Fruit fly (Drosophila melanogaster) whole organism, embryonic: ENCODE measurements around the gene CG44476.
A peak's percentile ranks its signal among the peaks of the same experiment; 100 is the strongest.

Source experiments
- CG10267 ChIP-seq: fragments of 200-800 bp; sonication (Bioruptor generic); optimal IDR thresholded peaks from 2 replicates; lab custom pipeline; 2018; ENCODE audit warnings: missing biosample characterization, mild to moderate bottlenecking, missing genetic modification characterization, moderate library complexity
- CG10366 ChIP-seq: fragments of 200-800 bp; sonication (Bioruptor generic); IDR thresholded peaks from 2 replicates; pipeline ENCODE4 v1.3.6; 2022; ENCODE audit warnings: missing biosample characterization, missing genetic modification characterization
- CG10543 ChIP-seq: fragments of 200-800 bp; sonication (Bioruptor generic); optimal IDR thresholded peaks from 3 replicates; lab custom pipeline; 2017; ENCODE audit warnings: missing biosample characterization, mild to moderate bottlenecking, missing genetic modification characterization, moderate library complexity
- CG10565 ChIP-seq: fragments of 200-800 bp; sonication (Bioruptor generic); optimal IDR thresholded peaks from 3 replicates; lab custom pipeline; 2016; ENCODE audit warnings: missing biosample characterization, mild to moderate bottlenecking, missing genetic modification characterization
- CG11504 ChIP-seq: fragments of 200-800 bp; sonication (Bioruptor generic); optimal IDR thresholded peaks from 3 replicates; lab custom pipeline; 2019; ENCODE audit warnings: missing biosample characterization, mild to moderate bottlenecking, missing genetic modification characterization, moderate library complexity
- CG12155 ChIP-seq: fragments of 200-800 bp; sonication (Bioruptor generic); optimal IDR thresholded peaks from 3 replicates; lab custom pipeline; 2016; ENCODE audit warnings: missing biosample characterization, missing genetic modification characterization
- CG14441 ChIP-seq: fragments of 200-800 bp; sonication (Bioruptor generic); IDR thresholded peaks from 2 replicates; pipeline ENCODE4 v1.3.6; 2022; ENCODE audit warnings: missing biosample characterization, missing genetic modification characterization
- CG18619 ChIP-seq: fragments of 200-800 bp; sonication (Bioruptor generic); optimal IDR thresholded peaks from 3 replicates; lab custom pipeline; 2017; ENCODE audit warnings: missing biosample characterization, mild to moderate bottlenecking, missing genetic modification characterization
- CG31388 ChIP-seq: fragments of 200-800 bp; sonication (Bioruptor generic); optimal IDR thresholded peaks from 2 replicates; lab custom pipeline; 2016; ENCODE audit warnings: missing biosample characterization, missing genetic modification characterization
- CG34422 ChIP-seq: fragments of 200-800 bp; sonication (Bioruptor generic); IDR thresholded peaks from 3 replicates; pipeline ENCODE4 v1.3.6; 2022; ENCODE audit warnings: missing biosample characterization, missing genetic modification characterization
- CG4424 ChIP-seq: fragments of 200-800 bp; sonication (Bioruptor generic); optimal IDR thresholded peaks from 3 replicates; lab custom pipeline; 2016; ENCODE audit warnings: missing biosample characterization, missing genetic modification characterization
- CG4707 ChIP-seq: fragments of 200-800 bp; sonication (Bioruptor generic); optimal IDR thresholded peaks from 2 replicates; lab custom pipeline; 2018; ENCODE audit warnings: missing biosample characterization, mild to moderate bottlenecking, missing genetic modification characterization, moderate library complexity
- CG4820 ChIP-seq: fragments of 200-800 bp; sonication (Bioruptor generic); optimal IDR thresholded peaks from 3 replicates; lab custom pipeline; 2016; ENCODE audit warnings: missing biosample characterization, missing genetic modification characterization
- CG6813 ChIP-seq: fragments of 200-800 bp; sonication (Bioruptor generic); optimal IDR thresholded peaks from 2 replicates; lab custom pipeline; 2017; ENCODE audit warnings: missing biosample characterization, missing genetic modification characterization, mild to moderate bottlenecking, moderate library complexity, missing genetic modification reagents
- CG7963 ChIP-seq: fragments of 200-800 bp; sonication (Bioruptor generic); IDR thresholded peaks from 3 replicates; pipeline ENCODE4 v1.3.6; 2022; ENCODE audit warnings: missing biosample characterization, missing genetic modification characterization; ENCODE audit not compliant: partially characterized antibody
- CG7987 ChIP-seq: fragments of 200-800 bp; sonication (Bioruptor generic); optimal IDR thresholded peaks from 2 replicates; lab custom pipeline; 2018; ENCODE audit warnings: missing biosample characterization, mild to moderate bottlenecking, missing genetic modification characterization, moderate library complexity
- CG8281 ChIP-seq: fragments of 200-800 bp; sonication (Bioruptor generic); optimal IDR thresholded peaks from 2 replicates; lab custom pipeline; 2018; ENCODE audit warnings: missing biosample characterization, mild to moderate bottlenecking, missing genetic modification characterization, moderate library complexity
- CG8944 ChIP-seq: fragments of 200-800 bp; sonication (Bioruptor generic); optimal IDR thresholded peaks from 3 replicates; lab custom pipeline; 2016; ENCODE audit warnings: missing biosample characterization, missing genetic modification characterization
- CoRest ChIP-seq: fragments of 200-800 bp; sonication (Bioruptor generic); optimal IDR thresholded peaks from 3 replicates; lab custom pipeline; 2018; ENCODE audit warnings: missing biosample characterization, mild to moderate bottlenecking, missing genetic modification characterization, moderate library complexity
- Gsc ChIP-seq: fragments of 200-800 bp; sonication (Bioruptor generic); IDR thresholded peaks from 2 replicates; pipeline ENCODE4 v1.3.6; 2022; ENCODE audit warnings: missing biosample characterization, missing genetic modification characterization
- HmgD ChIP-seq: fragments of 200-800 bp; sonication (Bioruptor generic); optimal IDR thresholded peaks from 3 replicates; lab custom pipeline; 2016; ENCODE audit warnings: missing biosample characterization, missing genetic modification characterization
- Hr51 ChIP-seq, 2 experiments: fragments of 200-800 bp; sonication (Bioruptor generic); optimal IDR thresholded peaks; 2 replicates in 1 of 2; 3 replicates in 1 of 2; lab custom pipeline; 2016 to 2018; ENCODE audit warnings: missing biosample characterization in 2 of 2, missing genetic modification characterization in 2 of 2, mild to moderate bottlenecking in 1 of 2, moderate library complexity in 1 of 2
- Meics ChIP-seq: fragments of 200-800 bp; sonication (Bioruptor generic); optimal IDR thresholded peaks from 2 replicates; lab custom pipeline; 2017; ENCODE audit warnings: missing biosample characterization, mild to moderate bottlenecking, missing genetic modification characterization
- Oaz ChIP-seq: fragments of 200-800 bp; sonication (Bioruptor generic); IDR thresholded peaks from 2 replicates; pipeline ENCODE4 v1.3.6; 2022; ENCODE audit warnings: missing biosample characterization, missing genetic modification characterization
- Spps ChIP-seq: fragments of 200-800 bp; sonication (Bioruptor generic); optimal IDR thresholded peaks from 2 replicates; lab custom pipeline; 2018; ENCODE audit warnings: missing biosample characterization, mild to moderate bottlenecking, missing genetic modification characterization
- Sry-β ChIP-seq: fragments of 200-800 bp; sonication (Bioruptor generic); optimal IDR thresholded peaks from 2 replicates; lab custom pipeline; 2018; ENCODE audit warnings: missing biosample characterization, mild to moderate bottlenecking, missing genetic modification characterization, moderate library complexity
- TFAM ChIP-seq: fragments of 200-800 bp; sonication (Bioruptor generic); optimal IDR thresholded peaks from 2 replicates; lab custom pipeline; 2017; ENCODE audit warnings: missing biosample characterization, missing genetic modification characterization, inconsistent platforms
- chinmo ChIP-seq: fragments of 200-800 bp; sonication (Bioruptor generic); IDR thresholded peaks from 4 replicates; pipeline ENCODE4 v1.3.6; 2022; ENCODE audit warnings: missing biosample characterization, missing genetic modification characterization; ENCODE audit not compliant: partially characterized antibody
- crp ChIP-seq, 2 experiments: fragments of 200-800 bp; sonication (Bioruptor generic); optimal IDR thresholded peaks; 2 replicates in 1 of 2; 3 replicates in 1 of 2; lab custom pipeline; 2017; ENCODE audit warnings: missing biosample characterization in 2 of 2, missing genetic modification characterization in 2 of 2, mild to moderate bottlenecking in 1 of 2, moderate library complexity in 1 of 2
- disco-r ChIP-seq: fragments of 200-800 bp; sonication (Bioruptor generic); optimal IDR thresholded peaks from 2 replicates; lab custom pipeline; 2016; ENCODE audit warnings: missing biosample characterization, missing genetic modification characterization
- dmrt99B ChIP-seq: fragments of 200-800 bp; sonication (Bioruptor generic); optimal IDR thresholded peaks from 2 replicates; lab custom pipeline; 2018; ENCODE audit warnings: missing biosample characterization, mild to moderate bottlenecking, missing genetic modification characterization, moderate library complexity
- esg ChIP-seq: fragments of 200-800 bp; sonication (Bioruptor generic); conservative IDR thresholded peaks from 2 replicates; pipeline ENCODE4 v1.3.6; 2022; ENCODE audit warnings: missing biosample characterization, missing genetic modification characterization
- fd102C ChIP-seq: fragments of 200-800 bp; sonication (Bioruptor generic); optimal IDR thresholded peaks from 2 replicates; lab custom pipeline; 2018; ENCODE audit warnings: missing biosample characterization, mild to moderate bottlenecking, missing genetic modification characterization, moderate library complexity
- gem ChIP-seq: fragments of 200-800 bp; sonication (Bioruptor generic); optimal IDR thresholded peaks from 2 replicates; lab custom pipeline; 2019; ENCODE audit warnings: missing biosample characterization, mild to moderate bottlenecking, missing genetic modification characterization, moderate library complexity
- lab ChIP-seq: fragments of 200-800 bp; sonication (Bioruptor generic); optimal IDR thresholded peaks from 3 replicates; lab custom pipeline; 2017; ENCODE audit warnings: missing biosample characterization, missing genetic modification characterization, mild to moderate bottlenecking, moderate library complexity, missing genetic modification reagents
- lilli ChIP-seq: fragments of 200-800 bp; sonication (Bioruptor generic); optimal IDR thresholded peaks from 3 replicates; lab custom pipeline; 2016; ENCODE audit warnings: missing biosample characterization, missing genetic modification characterization
- lov ChIP-seq, 2 experiments: fragments of 200-800 bp in 1 of 2; fragments of >200 bp in 1 of 2; sonication (Bioruptor generic) in 1 of 2; IDR thresholded peaks in 1 of 2; optimal IDR thresholded peaks in 1 of 2; 2 replicates in 1 of 2; 3 replicates in 1 of 2; pipeline versions ENCODE4 v1.3.6 to Lab custom; 2017 to 2022; ENCODE audit warnings: missing biosample characterization in 1 of 2, missing genetic modification characterization in 1 of 2
- nau ChIP-seq: fragments of 200-800 bp; sonication (Bioruptor generic); optimal IDR thresholded peaks from 3 replicates; lab custom pipeline; 2017; ENCODE audit warnings: missing biosample characterization, mild to moderate bottlenecking, missing genetic modification characterization, missing genetic modification reagents
- nerfin-1 ChIP-seq: fragments of 200-800 bp; sonication (Bioruptor generic); optimal IDR thresholded peaks from 3 replicates; lab custom pipeline; 2019; ENCODE audit warnings: missing biosample characterization, mild to moderate bottlenecking, missing genetic modification characterization, moderate library complexity
- org-1 ChIP-seq: fragments of 200-800 bp; sonication (Bioruptor generic); optimal IDR thresholded peaks from 2 replicates; lab custom pipeline; 2017; ENCODE audit warnings: missing biosample characterization, missing genetic modification characterization
- peb ChIP-seq: fragments of 200-800 bp; sonication (Bioruptor generic); IDR thresholded peaks from 2 replicates; pipeline ENCODE4 v1.3.6; 2022; ENCODE audit warnings: missing biosample characterization, missing genetic modification characterization
- rib ChIP-seq: fragments of 200-800 bp; sonication (Bioruptor generic); IDR thresholded peaks from 2 replicates; pipeline ENCODE4 v1.3.6; 2022; ENCODE audit warnings: missing biosample characterization, missing genetic modification characterization
- slou ChIP-seq: fragments of 200-800 bp; sonication (Bioruptor generic); optimal IDR thresholded peaks from 3 replicates; lab custom pipeline; 2016; ENCODE audit warnings: missing biosample characterization, missing genetic modification characterization
- slp2 ChIP-seq: fragments of 200-800 bp; sonication (Bioruptor generic); optimal IDR thresholded peaks from 2 replicates; lab custom pipeline; 2016; ENCODE audit warnings: missing biosample characterization, missing genetic modification characterization
- so ChIP-seq: fragments of 200-800 bp; sonication (Bioruptor generic); IDR thresholded peaks from 3 replicates; pipeline ENCODE4 v1.3.6; 2022; ENCODE audit warnings: missing biosample characterization, missing genetic modification characterization
- ssp ChIP-seq: fragments of 200-800 bp; sonication (Bioruptor generic); IDR thresholded peaks from 2 replicates; pipeline ENCODE4 v1.3.6; 2022; ENCODE audit warnings: missing biosample characterization, missing genetic modification characterization
- sug ChIP-seq: fragments of 200-800 bp; optimal IDR thresholded peaks from 2 replicates; lab custom pipeline; 2019; ENCODE audit warnings: missing biosample characterization, mild to moderate bottlenecking, missing genetic modification characterization, moderate library complexity
- tup ChIP-seq: fragments of 200-800 bp; sonication (Bioruptor generic); optimal IDR thresholded peaks from 2 replicates; lab custom pipeline; 2016; ENCODE audit warnings: missing biosample characterization, mild to moderate bottlenecking, missing genetic modification characterization, moderate library complexity

The CG44476 gene

DNA sequence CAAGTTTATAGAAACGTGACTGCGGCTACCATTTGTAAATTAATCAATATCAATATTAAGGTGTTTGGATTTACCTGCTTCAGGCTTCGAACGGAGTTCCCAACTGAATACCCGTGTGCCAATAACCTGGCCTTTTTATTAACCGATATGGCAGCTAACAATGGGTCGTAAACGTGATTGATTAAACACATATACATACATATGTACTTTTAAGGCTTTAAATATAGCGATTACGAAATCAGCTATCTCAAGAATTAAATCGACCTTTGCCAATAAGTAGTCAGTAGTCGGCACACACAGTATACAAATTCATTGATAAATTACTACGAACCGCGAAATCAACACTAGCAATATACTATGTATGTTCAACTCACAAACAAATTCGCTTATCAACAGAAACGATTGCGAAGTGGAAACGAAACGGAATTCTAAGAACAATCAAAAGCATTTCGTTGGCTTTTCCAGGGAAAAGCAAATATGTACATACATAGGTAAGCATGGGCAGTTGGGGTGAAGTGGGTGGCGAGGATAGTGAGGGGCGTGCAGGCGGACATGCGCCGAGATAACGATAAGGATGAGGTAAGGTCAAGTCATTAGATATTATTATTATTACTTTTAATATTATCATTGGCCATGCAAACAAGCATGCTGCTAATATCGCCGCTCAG lies 35.7 kb upstream of the CG44476 start (continued):
- peak; percentile 88 for TF ChIP-seq CG6813 (GFP tag; lab: Kevin White, UChicago)
- TF ChIP-seq lab (GFP tag; lab: Kevin White, UChicago) = peak; percentile 91
- TF ChIP-seq lov (optimal IDR thresholded peaks at IDR 0.05; lab: Kevin White, UChicago) = no peak
- no peak for TF ChIP-seq lov (GFP tag; IDR thresholded peaks at IDR 0.05; lab: Robert Waterston, UW)
- peak; percentile 95 for TF ChIP-seq CG7987
- TF ChIP-seq HmgD (GFP tag; lab: Kevin White, UChicago) = no peak
- no peak for TF ChIP-seq fd102C (GFP tag; lab: Kevin White, UChicago)
- peak; percentile 66 for TF ChIP-seq nerfin-1 (tag; lab: Kevin White, UChicago)
- peak; percentile 71 for TF ChIP-seq org-1 (GFP tag; lab: Kevin White, UChicago)
- peak; percentile 76 for TF ChIP-seq nau (GFP tag; lab: Kevin White, UChicago)
- no peak for TF ChIP-seq peb (GFP tag; lab: Robert Waterston, UW)
- peak; percentile 83 for TF ChIP-seq rib (GFP tag; lab: Robert Waterston, UW)
- peak; percentile 66; the same call in 1 of the 4 replicates for TF ChIP-seq chinmo (GFP tag; lab: Robert Waterston, UW)
- no peak; the same call in 1 of the 2 replicates for TF ChIP-seq CG10366 (GFP tag; lab: Robert Waterston, UW)
- TF ChIP-seq esg (GFP tag; lab: Robert Waterston, UW) = no peak
- TF ChIP-seq lilli = peak; percentile 12
- peak; percentile 88 for TF ChIP-seq CG10543 (GFP tag; lab: Kevin White, UChicago)
- peak; percentile 56 for TF ChIP-seq dmrt99B
- peak; percentile 36 for TF ChIP-seq CG4424
- no peak for TF ChIP-seq Gsc
- TF ChIP-seq tup (GFP tag; lab: Kevin White, UChicago) = peak; percentile 35
- TF ChIP-seq CG8281 (tag; lab: Kevin White, UChicago) = peak; percentile 56
- TF ChIP-seq CoRest (tag; lab: Kevin White, UChicago) = peak; percentile 24
- TF ChIP-seq CG8944 (GFP tag; lab: Kevin White, UChicago) = peak; percentile 4
- peak; percentile 38 for TF ChIP-seq CG4820
- peak; percentile 50 for TF ChIP-seq CG11504
- TF ChIP-seq ssp (GFP tag; lab: Robert Waterston, UW) = no peak
- peak; percentile 66 for TF ChIP-seq gem (tag; lab: Kevin White, UChicago)
- peak; percentile 47; the same call in 1 of the 2 replicates for TF ChIP-seq CG14441
- no peak for TF ChIP-seq slp2 (GFP tag; lab: Kevin White, UChicago)
- TF ChIP-seq sug (tag; lab: Kevin White, UChicago) = peak; percentile 77
- TF ChIP-seq CG34422 = no peak
- TF ChIP-seq crp (GFP tag; optimal IDR thresholded peaks at IDR 0.05; lab: Kevin White, UChicago) = no peak
- TF ChIP-seq so (GFP tag; lab: Robert Waterston, UW) = peak; percentile 82; the same call in 2 of the 3 replicates
- TF ChIP-seq CG10565 (GFP tag; lab: Kevin White, UChicago) = no peak
- no peak for TF ChIP-seq CG12155 (GFP tag; lab: Kevin White, UChicago)
- peak; percentile 34 for TF ChIP-seq disco-r (GFP tag; lab: Kevin White, UChicago)
- TF ChIP-seq Meics (GFP tag; lab: Kevin White, UChicago) = peak; percentile 67
- peak; percentile 27 for TF ChIP-seq slou (GFP tag; lab: Kevin White, UChicago)
- peak; percentile 56 for TF ChIP-seq CG18619 (GFP tag; lab: Kevin White, UChicago)
- peak; percentile 22 for TF ChIP-seq CG10267 (tag; lab: Kevin White, UChicago)
- TF ChIP-seq Sry-β (GFP tag; lab: Kevin White, UChicago) = peak; percentile 39
- TF ChIP-seq CG7963 (GFP tag; lab: Robert Waterston, UW) = no peak
- TF ChIP-seq Spps (tag; lab: Kevin White, UChicago) = no peak
- peak in 1 of 2 experiments; percentile 45 for TF ChIP-seq Hr51 (GFP tag; optimal IDR thresholded peaks at IDR 0.05; lab: Kevin White, UChicago)
- TF ChIP-seq CG4707 (GFP tag; lab: Kevin White, UChicago) = peak; percentile 69
- no peak for TF ChIP-seq Oaz (GFP tag; lab: Robert Waterston, UW)
- TF ChIP-seq CG31388 (GFP tag; lab: Kevin White, UChicago) = no peak
- peak; percentile 43 for TF ChIP-seq TFAM (GFP tag; lab: Kevin White, UChicago)
